Worm (Caenorhabditis elegans) whole organism, late embryonic: ENCODE results near the gene Y49G5A.1.

Experiments used
- ceh-34 ChIP-seq: sonication (generic microtip); optimal IDR thresholded peaks from 2 replicates; lab custom pipeline; 2016; ENCODE audit warnings: mild to moderate bottlenecking, missing genetic modification characterization, missing compliant biosample characterization
- ets-4 ChIP-seq: sonication (generic microtip); optimal IDR thresholded peaks from 2 replicates; lab custom pipeline; 2016; ENCODE audit warnings: missing genetic modification characterization, missing compliant biosample characterization
- lin-11 ChIP-seq: fragments of 200-800 bp; sonication (Bioruptor generic); optimal IDR thresholded peaks from 2 replicates; lab custom pipeline; 2018; ENCODE audit warnings: mild to moderate bottlenecking, missing genetic modification characterization, missing compliant biosample characterization
- pag-3 ChIP-seq: sonication (generic microtip); optimal IDR thresholded peaks from 2 replicates; lab custom pipeline; 2016; ENCODE audit warnings: missing compliant biosample characterization, missing genetic modification characterization, borderline replicate concordance

ce11 chrV:5297740-5298139 is 10.6 kb upstream of the Y49G5A.1 start:
- TF ChIP-seq pag-3 (tag; lab: Kevin White, UChicago) = no peak
- TF ChIP-seq ceh-34 = no peak
- TF ChIP-seq lin-11 (tag; lab: Kevin White, UChicago) = no peak
- no peak for TF ChIP-seq ets-4 (tag; lab: Kevin White, UChicago)
